Fruit fly (Drosophila melanogaster): ENCODE results near the gene tty.

The tty gene

DNA sequence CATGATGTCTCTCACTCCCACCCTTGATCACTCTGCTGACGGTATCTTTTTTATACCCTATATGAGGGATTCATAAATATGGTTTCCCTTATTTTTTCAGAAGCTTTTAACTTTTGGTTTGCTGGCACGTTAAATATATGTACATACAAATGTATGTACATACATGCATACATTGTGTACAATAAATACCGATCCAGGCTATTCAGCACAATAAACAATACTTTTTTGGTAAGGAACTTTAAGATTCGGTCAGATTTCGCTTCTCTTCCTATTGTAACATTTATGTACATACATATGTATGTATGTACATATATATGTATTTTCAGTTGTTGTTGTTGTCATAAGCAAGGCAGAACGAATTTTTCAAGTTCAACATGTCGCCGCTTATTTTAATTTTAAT lies 57.4 kb downstream of the tty start (continued):
- no peak for TF ChIP-seq wor (GFP tag; IDR thresholded peaks at IDR 0.05)
- no peak for TF ChIP-seq Bteb2 (GFP tag; optimal IDR thresholded peaks at IDR 0.05)
- TF ChIP-seq jumu (GFP tag; optimal IDR thresholded peaks at IDR 0.05): no peak
- no peak for TF ChIP-seq Fer2 (tag; optimal IDR thresholded peaks at IDR 0.05)
- peak; percentile 18 for TF ChIP-seq Blimp-1 (GFP tag; optimal IDR thresholded peaks at IDR 0.05)
- peak; percentile 38 for TF ChIP-seq CG32532 (GFP tag; IDR thresholded peaks at IDR 0.05)
- no peak for TF ChIP-seq sd (tag; optimal IDR thresholded peaks at IDR 0.05)
- no peak for TF ChIP-seq ssp (GFP tag; IDR thresholded peaks at IDR 0.05)
- TF ChIP-seq CG2678 (tag; optimal IDR thresholded peaks at IDR 0.05): peak; percentile 5
- no peak for TF ChIP-seq Dp (GFP tag; optimal IDR thresholded peaks at IDR 0.05)
- TF ChIP-seq maf-S (GFP tag; optimal IDR thresholded peaks at IDR 0.05): peak; percentile 6
- TF ChIP-seq CG9817 (tag; optimal IDR thresholded peaks at IDR 0.05): peak; percentile 2
- no peak for TF ChIP-seq pum (GFP tag; optimal IDR thresholded peaks at IDR 0.05)
- TF ChIP-seq sens (GFP tag): peak; percentile 61
- no peak for TF ChIP-seq CG33213 (GFP tag; optimal IDR thresholded peaks at IDR 0.05)
- TF ChIP-seq PHDP (tag; optimal IDR thresholded peaks at IDR 0.05): peak; percentile 11
- no peak for TF ChIP-seq Hr78 (GFP tag; optimal IDR thresholded peaks at IDR 0.05)
- TF ChIP-seq nmo (GFP tag; optimal IDR thresholded peaks at IDR 0.05): peak; percentile 11
- TF ChIP-seq Myb (GFP tag; optimal IDR thresholded peaks at IDR 0.05): no peak
- no peak for TF ChIP-seq Sin3A (optimal IDR thresholded peaks at IDR 0.05)
- TF ChIP-seq row (GFP tag; IDR thresholded peaks at IDR 0.05): peak; percentile 44; the same call in 2 of the 3 replicates
- no peak for TF ChIP-seq CG8290 (GFP tag; optimal IDR thresholded peaks at IDR 0.05)
- no peak for TF ChIP-seq CG8290 (tag; optimal IDR thresholded peaks at IDR 0.05)
- no peak for TF ChIP-seq tgo (GFP tag; IDR thresholded peaks at IDR 0.05)
- TF ChIP-seq CG2120 (GFP tag; optimal IDR thresholded peaks at IDR 0.05): peak; percentile 23
- peak; percentile 28; the same call in 1 of the 3 replicates for TF ChIP-seq CG7357 (GFP tag; IDR thresholded peaks at IDR 0.05)
- TF ChIP-seq CG9932 (GFP tag; IDR thresholded peaks at IDR 0.05): peak; percentile 17; the same call in 1 of the 2 replicates
- TF ChIP-seq dysf (GFP tag; IDR thresholded peaks at IDR 0.05): peak; percentile 37; the same call in 2 of the 3 replicates
- no peak for TF ChIP-seq Doc3 (GFP tag; IDR thresholded peaks at IDR 0.05; ENCODE audit: partially characterized antibody)
- no peak for TF ChIP-seq YL-1 (GFP tag; optimal IDR thresholded peaks at IDR 0.05)
- TF ChIP-seq pita (GFP tag; optimal IDR thresholded peaks at IDR 0.05): no peak

DNA sequence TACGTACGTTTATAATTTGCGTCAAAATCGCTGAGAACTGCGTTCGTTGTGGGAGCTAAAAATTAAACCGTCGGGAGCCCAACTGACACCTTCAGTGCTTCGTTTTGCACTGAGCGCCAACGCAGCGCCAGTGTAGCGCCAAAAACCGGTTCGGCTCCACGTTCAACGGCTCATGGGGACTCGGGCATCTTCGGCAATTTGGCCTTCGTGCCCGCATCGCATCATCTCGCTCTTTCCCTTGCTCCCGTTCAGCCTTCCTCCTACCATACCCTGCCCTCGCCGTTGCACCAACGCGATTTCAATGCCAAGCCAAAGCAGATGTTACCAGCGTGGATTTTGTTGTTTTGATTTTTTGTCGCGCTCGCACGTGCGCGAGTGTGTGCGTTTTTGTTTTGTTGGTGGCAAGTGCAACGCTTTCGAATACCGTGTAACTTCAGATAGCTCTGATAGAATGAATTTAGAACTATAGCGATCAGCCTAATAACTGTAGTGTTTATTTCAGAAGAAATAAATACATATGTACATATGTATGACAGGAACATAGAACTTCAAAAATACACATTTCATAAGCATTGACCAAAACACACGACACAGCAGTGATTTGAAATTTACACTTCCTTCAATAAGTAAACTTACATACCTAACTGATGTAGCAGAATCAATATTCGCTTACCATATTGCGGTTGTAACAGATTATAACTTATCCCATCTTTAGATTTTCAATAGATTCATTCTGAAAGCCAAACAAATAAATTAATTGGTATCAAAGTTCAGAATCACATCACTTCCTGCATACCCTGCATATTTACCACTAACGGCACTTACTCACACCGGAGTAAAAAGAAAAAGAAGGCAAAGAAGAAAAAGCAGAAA lies 58.2 kb downstream of the tty start, which contains the start of gene Mnr:
TSS of gene Mnr (minus strand) at position 133 of the 873 bp plus-strand sequence.
- no peak for TF ChIP-seq CG3995 (GFP tag; optimal IDR thresholded peaks at IDR 0.05)
- no peak for TF ChIP-seq Sox100B (GFP tag; optimal IDR thresholded peaks at IDR 0.05)
- TF ChIP-seq NC2α (GFP tag; optimal IDR thresholded peaks at IDR 0.05): no peak
- TF ChIP-seq CTCF (GFP tag; optimal IDR thresholded peaks at IDR 0.05): peak; percentile 40
- 0 out of 3 replicates have a peak, but pooled peaks have one; percentile 36 for TF ChIP-seq sr (GFP tag; IDR thresholded peaks at IDR 0.05)
- TF ChIP-seq CG15601 (tag; optimal IDR thresholded peaks at IDR 0.05): no peak
- peak; percentile 42 for TF ChIP-seq sug (tag; optimal IDR thresholded peaks at IDR 0.05)
- TF ChIP-seq Adf1 (GFP tag; IDR thresholded peaks at IDR 0.05): peak; percentile 55
- no peak for TF ChIP-seq CG11093 (GFP tag; IDR thresholded peaks at IDR 0.05)
- TF ChIP-seq hkb (optimal IDR thresholded peaks at IDR 0.05): no peak
- TF ChIP-seq hkb (GFP tag; IDR thresholded peaks at IDR 0.05): 0 out of 2 replicates have a peak, but pooled peaks have one; percentile 33
- no peak for TF ChIP-seq NK7.1 (GFP tag; optimal IDR thresholded peaks at IDR 0.05)
- TF ChIP-seq CG12769 (tag; optimal IDR thresholded peaks at IDR 0.05): peak; percentile 96
- TF ChIP-seq oc (tag; optimal IDR thresholded peaks at IDR 0.05): peak; percentile 6
- peak; percentile 58; the same call in 1 of the 2 replicates for TF ChIP-seq tna (GFP tag; IDR thresholded peaks at IDR 0.05; ENCODE audit: partially characterized antibody)
- TF ChIP-seq schlank (tag; optimal IDR thresholded peaks at IDR 0.05): no peak
- TF ChIP-seq Dbx (GFP tag; IDR thresholded peaks at IDR 0.05): 0 out of 3 replicates have a peak, but pooled peaks have one; percentile 23
- TF ChIP-seq ato (GFP tag; IDR thresholded peaks at IDR 0.05; ENCODE audit: partially characterized antibody): 0 out of 2 replicates have a peak, but pooled peaks have one; percentile 24
- TF ChIP-seq CG3847 (GFP tag; IDR thresholded peaks at IDR 0.05): no peak
- no peak for TF ChIP-seq CG10274 (GFP tag; optimal IDR thresholded peaks at IDR 0.05)
- TF ChIP-seq da (GFP tag; optimal IDR thresholded peaks at IDR 0.05): peak; percentile 62
